In genomic region chrX:11640463-11640995, ce11 we compare ENCODE assay signal across 6 worm cellular contexts.
TF ChIP-seq lines count a peak whose summit lies in the region.

No protein-coding gene starts in this region.

TF ChIP-seq in whole organism, L1 larva, 84 proteins besides CTCF, POLR2A, EP300 and RAD21 (continues in another document):
- TF ChIP-seq lir-3 (tag; optimal IDR thresholded peaks at IDR 0.05; lab: Kevin White, UChicago; ENCODE audit: poor library complexity) (no peak), egl-13 (tag; optimal IDR thresholded peaks at IDR 0.05; lab: Kevin White, UChicago) (no peak), fkh-10 (GFP tag; optimal IDR thresholded peaks at IDR 0.05; lab: Kevin White, UChicago) (peak; percentile 68), C04F5.9 (tag; optimal IDR thresholded peaks at IDR 0.05; lab: Kevin White, UChicago) (no peak), F16B12.6 (tag; optimal IDR thresholded peaks at IDR 0.05; lab: Kevin White, UChicago) (no peak), dsc-1 (tag; optimal IDR thresholded peaks at IDR 0.05; lab: Kevin White, UChicago) (peak; percentile 13), ceh-88 (GFP tag; IDR thresholded peaks at IDR 0.05; lab: Robert Waterston, UW) (no peak), zag-1 (tag; optimal IDR thresholded peaks at IDR 0.05; lab: Kevin White, UChicago) (no peak), unc-62 (GFP tag; optimal IDR thresholded peaks at IDR 0.05; lab: Kevin White, UChicago) (no peak), mab-9 (GFP tag; IDR thresholded peaks at IDR 0.05; lab: Robert Waterston, UW) (no peak), elt-3 (tag; optimal IDR thresholded peaks at IDR 0.05; lab: Kevin White, UChicago) (no peak), lin-14 (GFP tag; optimal IDR thresholded peaks at IDR 0.05; lab: Kevin White, UChicago) (peak; percentile 81), ceh-82 (tag; optimal IDR thresholded peaks at IDR 0.05; lab: Kevin White, UChicago) (peak in 1 of 3 experiments; percentile 13), xbp-1 (tag; optimal IDR thresholded peaks at IDR 0.05; lab: Kevin White, UChicago) (no peak), pag-3 (tag; optimal IDR thresholded peaks at IDR 0.05; lab: Kevin White, UChicago; ENCODE audit: borderline replicate concordance, insufficient read depth) (no peak)

TF ChIP-seq in whole organism, L2 larva, 48 proteins besides CTCF, POLR2A, EP300 and RAD21 (continues in another document):
- TF ChIP-seq aly-2 (tag; optimal IDR thresholded peaks at IDR 0.05; lab: Kevin White, UChicago) (no peak), sma-9 (GFP tag; optimal IDR thresholded peaks at IDR 0.05; lab: Kevin White, UChicago) (peak; percentile 14), sma-9 (tag; optimal IDR thresholded peaks at IDR 0.05; lab: Kevin White, UChicago) (no peak), nhr-21 (tag; optimal IDR thresholded peaks at IDR 0.05; lab: Kevin White, UChicago) (no peak), ceh-82 (tag; optimal IDR thresholded peaks at IDR 0.05; lab: Kevin White, UChicago) (no peak), nhr-129 (tag; optimal IDR thresholded peaks at IDR 0.05; lab: Kevin White, UChicago) (peak; percentile 24), egl-27 (tag; optimal IDR thresholded peaks at IDR 0.05; lab: Kevin White, UChicago) (peak; percentile 16), nhr-23 (tag; optimal IDR thresholded peaks at IDR 0.05; lab: Kevin White, UChicago) (no peak), nhr-25 (tag; optimal IDR thresholded peaks at IDR 0.05; lab: Kevin White, UChicago) (no peak), mab-5 (tag; optimal IDR thresholded peaks at IDR 0.05; lab: Kevin White, UChicago) (no peak), zag-1 (tag; optimal IDR thresholded peaks at IDR 0.05; lab: Kevin White, UChicago) (peak; percentile 60), nhr-6 (tag; optimal IDR thresholded peaks at IDR 0.05; lab: Kevin White, UChicago) (no peak), alr-1 (tag; optimal IDR thresholded peaks at IDR 0.05; lab: Kevin White, UChicago) (no peak), C34F6.9 (tag; optimal IDR thresholded peaks at IDR 0.05; lab: Kevin White, UChicago) (peak; percentile 48), nhr-10 (tag; optimal IDR thresholded peaks at IDR 0.05; lab: Kevin White, UChicago) (no peak), unc-55 (GFP tag; optimal IDR thresholded peaks at IDR 0.05; lab: Kevin White, UChicago) (peak; percentile 58)

TF ChIP-seq in whole organism, L3 larva, 47 proteins besides CTCF, POLR2A, EP300 and RAD21:
- no peak for TF ChIP-seq nhr-28 (tag; optimal IDR thresholded peaks at IDR 0.05; lab: Kevin White, UChicago)
- TF ChIP-seq nfya-1 (tag; optimal IDR thresholded peaks at IDR 0.05; lab: Kevin White, UChicago; ENCODE audit: insufficient read depth) = peak; percentile 17
- peak; percentile 47 for TF ChIP-seq lin-39 (tag; optimal IDR thresholded peaks at IDR 0.05; lab: Kevin White, UChicago)
- TF ChIP-seq fkh-10 (GFP tag; optimal IDR thresholded peaks at IDR 0.05; lab: Kevin White, UChicago) = peak; percentile 69
- TF ChIP-seq unc-62 (GFP tag; optimal IDR thresholded peaks at IDR 0.05; lab: Kevin White, UChicago) = peak; percentile 23

TF ChIP-seq in whole organism, L4 larva, 104 proteins besides CTCF, POLR2A, EP300 and RAD21 (continues in another document):
- TF ChIP-seq hmg-1.1 (GFP tag; IDR thresholded peaks at IDR 0.05; lab: Robert Waterston, UW) (0 out of 2 replicates have a peak, but pooled peaks have one; percentile 20), unc-130 (GFP tag; optimal IDR thresholded peaks at IDR 0.05; lab: Kevin White, UChicago) (no peak), egl-27 (tag; optimal IDR thresholded peaks at IDR 0.05; lab: Kevin White, UChicago) (no peak), dmd-9 (GFP tag; IDR thresholded peaks at IDR 0.05; lab: Robert Waterston, UW) (no peak), hlh-11 (tag; optimal IDR thresholded peaks at IDR 0.05; lab: Kevin White, UChicago) (no peak), Y105C5A.15 (GFP tag; IDR thresholded peaks at IDR 0.05; lab: Robert Waterston, UW) (no peak), ceh-32 (tag; optimal IDR thresholded peaks at IDR 0.05; lab: Kevin White, UChicago; ENCODE audit: poor library complexity) (no peak), skn-1 (tag; optimal IDR thresholded peaks at IDR 0.05; lab: Kevin White, UChicago) (no peak), nhr-77 (tag; optimal IDR thresholded peaks at IDR 0.05; lab: Kevin White, UChicago) (no peak), ctbp-1 (GFP tag; IDR thresholded peaks at IDR 0.05; lab: Robert Waterston, UW) (0 out of 2 replicates have a peak, but pooled peaks have one; percentile 37), fkh-10 (GFP tag; optimal IDR thresholded peaks at IDR 0.05; lab: Kevin White, UChicago) (peak; percentile 95), lsy-2 (tag; optimal IDR thresholded peaks at IDR 0.05; lab: Kevin White, UChicago) (peak in 1 of 2 experiments; percentile 18), nhr-237 (tag; optimal IDR thresholded peaks at IDR 0.05; lab: Kevin White, UChicago) (no peak), cey-2 (tag; optimal IDR thresholded peaks at IDR 0.05; lab: Kevin White, UChicago; ENCODE audit: borderline replicate concordance, insufficient read depth) (no peak), vab-7 (GFP tag; IDR thresholded peaks at IDR 0.05; lab: Robert Waterston, UW) (no peak), mxl-3 (GFP tag; optimal IDR thresholded peaks at IDR 0.05; lab: Kevin White, UChicago) (no peak), F49E8.2 (tag; optimal IDR thresholded peaks at IDR 0.05; lab: Kevin White, UChicago; ENCODE audit: borderline replicate concordance) (no peak), jun-1 (tag; optimal IDR thresholded peaks at IDR 0.05; lab: Kevin White, UChicago) (no peak), snpc-1.2 (GFP tag; IDR thresholded peaks at IDR 0.05; lab: Robert Waterston, UW) (no peak)

TF ChIP-seq in whole organism, late embryonic, 69 proteins besides CTCF, POLR2A, EP300 and RAD21:
- TF ChIP-seq ceh-14 (tag; optimal IDR thresholded peaks at IDR 0.05; lab: Kevin White, UChicago) (peak; percentile 1), C38D4.7 (GFP tag; optimal IDR thresholded peaks at IDR 0.05; lab: Kevin White, UChicago) (no peak), unc-42 (tag; optimal IDR thresholded peaks at IDR 0.05; lab: Kevin White, UChicago) (peak; percentile 84), fkh-6 (tag; optimal IDR thresholded peaks at IDR 0.05; lab: Kevin White, UChicago) (no peak), madf-2 (tag; optimal IDR thresholded peaks at IDR 0.05; lab: Kevin White, UChicago) (no peak), ama-1 (optimal IDR thresholded peaks at IDR 0.05; lab: Kevin White, UChicago) (no peak)

TF ChIP-seq in whole organism, mixed stage, embryonic, 35 proteins besides CTCF, POLR2A, EP300 and RAD21:
- no peak for TF ChIP-seq sem-2 (GFP tag; optimal IDR thresholded peaks at IDR 0.05; lab: Kevin White, UChicago)
- no peak for TF ChIP-seq ham-2 (GFP tag; optimal IDR thresholded peaks at IDR 0.05; lab: Kevin White, UChicago)
- no peak for TF ChIP-seq sptf-1 (tag; optimal IDR thresholded peaks at IDR 0.05; lab: Kevin White, UChicago)
- TF ChIP-seq mep-1 (tag; optimal IDR thresholded peaks at IDR 0.05; lab: Kevin White, UChicago) = no peak
- peak; percentile 17 for TF ChIP-seq unc-120 (tag; optimal IDR thresholded peaks at IDR 0.05; lab: Kevin White, UChicago; ENCODE audit: poor library complexity, severe bottlenecking)
- no peak for TF ChIP-seq nhr-12 (tag; optimal IDR thresholded peaks at IDR 0.05; lab: Kevin White, UChicago)
- TF ChIP-seq hlh-1 (tag; optimal IDR thresholded peaks at IDR 0.05; lab: Kevin White, UChicago) = no peak
- no peak for TF ChIP-seq lin-32 (GFP tag; optimal IDR thresholded peaks at IDR 0.05; lab: Kevin White, UChicago)
- TF ChIP-seq snpc-4 (tag; optimal IDR thresholded peaks at IDR 0.05; lab: Kevin White, UChicago) = no peak
- TF ChIP-seq tbx-8 (GFP tag; optimal IDR thresholded peaks at IDR 0.05; lab: Kevin White, UChicago) = no peak
- peak; percentile 62 for TF ChIP-seq unc-62 (GFP tag; optimal IDR thresholded peaks at IDR 0.05; lab: Kevin White, UChicago)
- peak; percentile 82 for TF ChIP-seq ces-1 (GFP tag; optimal IDR thresholded peaks at IDR 0.05; lab: Kevin White, UChicago)
- TF ChIP-seq ztf-11 (tag; optimal IDR thresholded peaks at IDR 0.05; lab: Kevin White, UChicago) = no peak

Comparison
In these comparisons a context has a peak if more than half of its experiments do, and no peak if none do; other contexts are left out.
1. Of the 29 proteins assayed by ChIP-seq in both whole organism, L4 larva and whole organism, L1 larva: peak only in whole organism, L4 larva: none; only in whole organism, L1 larva: mep-1; in both: fkh-10; in neither: 25; mixed calls (peak in some experiments, not most) for 2.